Worm (Caenorhabditis elegans) whole organism, young adult: ENCODE results near the gene F55A11.11.

Source experiments
- B0261.1 ChIP-seq: sonication (generic microtip); optimal IDR thresholded peaks from 2 replicates; lab custom pipeline; 2016; ENCODE audit warnings: mild to moderate bottlenecking, missing genetic modification characterization, moderate library complexity, missing compliant biosample characterization
- C06A6.2 ChIP-seq: fragments of 200-800 bp; sonication (Bioruptor generic); conservative IDR thresholded peaks from 2 replicates; pipeline ENCODE4 v1.3.6; 2022; ENCODE audit warnings: missing genetic modification characterization, missing compliant biosample characterization
- F33H1.4 ChIP-seq: fragments of 200-800 bp; sonication (Bioruptor generic); IDR thresholded peaks from 2 replicates; pipeline ENCODE4 v1.3.6; 2022; ENCODE audit warnings: missing genetic modification reagents, missing genetic modification characterization, missing compliant biosample characterization
- F37B4.10 ChIP-seq: fragments of 200-800 bp; sonication (Bioruptor generic); IDR thresholded peaks from 2 replicates; pipeline ENCODE4 v1.3.6; 2022; ENCODE audit warnings: missing genetic modification characterization, missing compliant biosample characterization
- F52B5.7 ChIP-seq: sonication (generic microtip); optimal IDR thresholded peaks from 2 replicates; lab custom pipeline; 2016; ENCODE audit warnings: mild to moderate bottlenecking, missing genetic modification characterization, missing compliant biosample characterization
- K11D2.4 ChIP-seq: fragments of 200-800 bp; sonication (Bioruptor generic); IDR thresholded peaks from 2 replicates; pipeline ENCODE4 v1.3.6; 2022; ENCODE audit warnings: missing genetic modification reagents, missing genetic modification characterization, missing compliant biosample characterization
- K12H6.12 ChIP-seq: fragments of 200-800 bp; sonication (Bioruptor generic); optimal IDR thresholded peaks from 2 replicates; lab custom pipeline; 2018; ENCODE audit warnings: mild to moderate bottlenecking, missing genetic modification characterization, missing compliant biosample characterization
- Y53F4B.3 ChIP-seq: fragments of 200-800 bp; sonication (Bioruptor generic); IDR thresholded peaks from 2 replicates; pipeline ENCODE4 v1.3.6; 2022; ENCODE audit warnings: missing genetic modification reagents, missing genetic modification characterization, missing compliant biosample characterization
- Y53G8AR.9 ChIP-seq: fragments of 200-800 bp; sonication (Bioruptor generic); conservative IDR thresholded peaks from 2 replicates; pipeline ENCODE4 v1.3.6; 2022; ENCODE audit warnings: missing genetic modification reagents, missing genetic modification characterization, missing compliant biosample characterization
- Y67H2A.10 ChIP-seq: fragments of 200-800 bp; sonication (Bioruptor generic); conservative IDR thresholded peaks from 2 replicates; pipeline ENCODE4 v1.3.6; 2022; ENCODE audit warnings: missing genetic modification reagents, missing genetic modification characterization, missing compliant biosample characterization
- ZK185.1 ChIP-seq: sonication (generic microtip); optimal IDR thresholded peaks from 2 replicates; lab custom pipeline; 2016; ENCODE audit warnings: mild to moderate bottlenecking, missing genetic modification characterization, missing compliant biosample characterization; ENCODE audit not compliant: poor library complexity, severe bottlenecking
- aptf-3 ChIP-seq: fragments of 200-800 bp; sonication (Bioruptor generic); IDR thresholded peaks from 2 replicates; pipeline ENCODE4 v1.3.6; 2022; ENCODE audit warnings: missing genetic modification characterization, missing compliant biosample characterization
- attf-3 ChIP-seq: fragments of 200-800 bp; sonication (Bioruptor generic); conservative IDR thresholded peaks from 2 replicates; pipeline ENCODE4 v1.3.6; 2022; ENCODE audit warnings: missing genetic modification reagents, missing genetic modification characterization, missing compliant biosample characterization
- cebp-2 ChIP-seq: fragments of 200-800 bp; sonication (Bioruptor generic); IDR thresholded peaks from 2 replicates; pipeline ENCODE4 v1.3.6; 2022; ENCODE audit warnings: missing genetic modification characterization, missing compliant biosample characterization
- ceh-91 ChIP-seq: fragments of 200-800 bp; sonication (Bioruptor generic); IDR thresholded peaks from 2 replicates; pipeline ENCODE4 v1.3.6; 2022; ENCODE audit warnings: missing genetic modification reagents, missing genetic modification characterization, missing compliant biosample characterization
- dpff-1 ChIP-seq: sonication (generic microtip); optimal IDR thresholded peaks from 2 replicates; lab custom pipeline; 2017; ENCODE audit warnings: mild to moderate bottlenecking, missing genetic modification characterization, missing compliant biosample characterization
- efl-1 ChIP-seq: fragments of 150-350 bp; optimal IDR thresholded peaks from 2 replicates; lab custom pipeline; 2014; ENCODE audit warnings: missing biosample characterization, missing genetic modification reagents, missing genetic modification characterization
- egl-18 ChIP-seq: fragments of 200-800 bp; sonication (Bioruptor generic); IDR thresholded peaks from 2 replicates; pipeline ENCODE4 v1.3.6; 2022; ENCODE audit warnings: missing genetic modification reagents, missing genetic modification characterization, missing compliant biosample characterization
- ekl-4 ChIP-seq: fragments of 200-800 bp; sonication (Bioruptor generic); IDR thresholded peaks from 2 replicates; pipeline ENCODE4 v1.3.6; 2022; ENCODE audit warnings: missing genetic modification reagents, missing genetic modification characterization, missing compliant biosample characterization
- fkh-3 ChIP-seq: sonication (generic microtip); optimal IDR thresholded peaks from 2 replicates; lab custom pipeline; 2016; ENCODE audit warnings: mild to moderate bottlenecking, missing genetic modification characterization, missing compliant biosample characterization
- gei-17 ChIP-seq: fragments of 200-800 bp; sonication (Bioruptor generic); optimal IDR thresholded peaks from 2 replicates; lab custom pipeline; 2018; ENCODE audit warnings: mild to moderate bottlenecking, missing genetic modification characterization, missing compliant biosample characterization
- hmg-1.2 ChIP-seq: fragments of 200-800 bp; sonication (Bioruptor generic); IDR thresholded peaks from 2 replicates; pipeline ENCODE4 v1.3.6; 2022; ENCODE audit warnings: missing genetic modification reagents, missing genetic modification characterization, missing compliant biosample characterization
- hmg-20 ChIP-seq: fragments of 200-800 bp; sonication (Bioruptor generic); IDR thresholded peaks from 2 replicates; pipeline ENCODE4 v1.3.6; 2022; ENCODE audit warnings: missing genetic modification reagents, missing genetic modification characterization, missing compliant biosample characterization
- lag-1 ChIP-seq: fragments of 200-800 bp; sonication (Bioruptor generic); IDR thresholded peaks from 2 replicates; pipeline ENCODE4 v1.3.6; 2022; ENCODE audit warnings: missing genetic modification reagents, missing genetic modification characterization, missing compliant biosample characterization
- lin-26 ChIP-seq: fragments of 200-800 bp; sonication (Bioruptor generic); IDR thresholded peaks from 2 replicates; pipeline ENCODE4 v1.3.6; 2022; ENCODE audit warnings: missing genetic modification reagents, missing genetic modification characterization, missing compliant biosample characterization
- lin-35 ChIP-seq, 3 experiments: fragments of 150-350 bp in 2 of 3; sonication (generic microtip) in 1 of 3; optimal IDR thresholded peaks; 2 replicates each; lab custom pipeline; 2014 to 2018; ENCODE audit warnings: missing biosample characterization in 3 of 3, missing genetic modification characterization in 3 of 3, missing genetic modification reagents in 3 of 3
- madf-3 ChIP-seq: fragments of 200-800 bp; sonication (Bioruptor generic); IDR thresholded peaks from 2 replicates; pipeline ENCODE4 v1.3.6; 2022; ENCODE audit warnings: missing genetic modification reagents, missing genetic modification characterization, missing compliant biosample characterization
- madf-6 ChIP-seq: fragments of 200-800 bp; sonication (Bioruptor generic); IDR thresholded peaks from 2 replicates; pipeline ENCODE4 v1.3.6; 2022; ENCODE audit warnings: missing genetic modification reagents, missing genetic modification characterization, missing compliant biosample characterization
- mcd-1 ChIP-seq: fragments of 200-800 bp; sonication (Bioruptor generic); IDR thresholded peaks from 2 replicates; pipeline ENCODE4 v1.3.6; 2022; ENCODE audit warnings: missing genetic modification reagents, missing genetic modification characterization, missing compliant biosample characterization
- nfya-1 ChIP-seq: sonication (generic microtip); optimal IDR thresholded peaks from 2 replicates; lab custom pipeline; 2017; ENCODE audit warnings: antibody characterized with exemption, missing compliant biosample characterization, missing genetic modification characterization, borderline replicate concordance; ENCODE audit not compliant: insufficient read depth
- nfyb-1 ChIP-seq: fragments of 200-800 bp; sonication (Bioruptor generic); IDR thresholded peaks from 2 replicates; pipeline ENCODE4 v1.3.6; 2022; ENCODE audit warnings: missing genetic modification reagents, missing genetic modification characterization, missing compliant biosample characterization
- nhr-120 ChIP-seq: fragments of 200-800 bp; sonication (Bioruptor generic); IDR thresholded peaks from 2 replicates; pipeline ENCODE4 v1.3.6; 2022; ENCODE audit warnings: missing genetic modification characterization, missing compliant biosample characterization
- rec-8 ChIP-seq, 2 experiments: sonication (generic microtip); optimal IDR thresholded peaks; 2 replicates each; lab custom pipeline; 2016; ENCODE audit warnings: mild to moderate bottlenecking in 2 of 2, missing genetic modification characterization in 2 of 2, missing genetic modification reagents in 2 of 2, missing genotype in 2 of 2, missing biosample characterization in 1 of 2, missing compliant biosample characterization in 1 of 2, moderate library complexity in 1 of 2
- somi-1 ChIP-seq: fragments of 200-800 bp; sonication (Bioruptor generic); optimal IDR thresholded peaks from 2 replicates; lab custom pipeline; 2018; ENCODE audit warnings: mild to moderate bottlenecking, missing genetic modification characterization, missing compliant biosample characterization
- tbp1 ChIP-seq: fragments of 200-800 bp; sonication (Bioruptor generic); optimal IDR thresholded peaks from 2 replicates; lab custom pipeline; 2018; ENCODE audit warnings: mild to moderate bottlenecking, missing genetic modification characterization, missing compliant biosample characterization
- ztf-3 ChIP-seq: fragments of 200-800 bp; sonication (Bioruptor generic); optimal IDR thresholded peaks from 2 replicates; lab custom pipeline; 2018; ENCODE audit warnings: mild to moderate bottlenecking, missing genetic modification characterization, missing compliant biosample characterization

The F55A11.11 gene

DNA sequence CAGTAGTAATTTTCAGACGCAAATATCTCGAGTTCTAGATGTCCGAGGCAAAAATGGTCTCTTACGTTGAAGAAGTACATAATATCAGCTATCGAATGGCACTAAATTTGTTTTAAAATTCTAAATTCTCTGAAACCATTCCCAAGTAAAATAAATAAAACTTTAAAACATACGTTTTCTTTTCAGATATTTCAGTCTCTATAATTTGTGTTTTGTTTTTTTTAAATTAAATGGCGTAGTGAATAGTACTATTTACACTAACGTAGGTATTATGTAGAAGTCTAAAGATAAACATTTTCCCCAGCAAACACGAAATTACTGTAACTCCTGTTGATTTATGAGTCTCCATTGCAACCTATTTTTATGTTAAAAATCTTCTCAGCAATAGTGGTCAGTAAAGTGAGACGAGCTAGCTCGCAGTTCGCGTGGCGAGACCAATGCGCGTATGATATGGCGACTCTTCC, 34.3 kb downstream of the F55A11.11 start (continued):
- TF ChIP-seq attf-3 (GFP tag; lab: Robert Waterston, UW) (no peak), rec-8 (tag; optimal IDR thresholded peaks at IDR 0.05; lab: Kevin White, UChicago) (no peak), F52B5.7 (tag; lab: Kevin White, UChicago) (no peak), aptf-3 (GFP tag; lab: Robert Waterston, UW) (no peak), efl-1 (GFP tag; lab: Kevin White, UChicago) (no peak), somi-1 (GFP tag; lab: Kevin White, UChicago) (no peak), lin-26 (peak; percentile 69; the same call in 1 of the 2 replicates), madf-3 (GFP tag; lab: Robert Waterston, UW) (no peak), K12H6.12 (tag; lab: Kevin White, UChicago) (no peak), dpff-1 (tag; lab: Kevin White, UChicago) (no peak), Y53G8AR.9 (GFP tag; lab: Robert Waterston, UW) (peak; percentile 91), ceh-91 (GFP tag; lab: Robert Waterston, UW) (no peak)

DNA sequence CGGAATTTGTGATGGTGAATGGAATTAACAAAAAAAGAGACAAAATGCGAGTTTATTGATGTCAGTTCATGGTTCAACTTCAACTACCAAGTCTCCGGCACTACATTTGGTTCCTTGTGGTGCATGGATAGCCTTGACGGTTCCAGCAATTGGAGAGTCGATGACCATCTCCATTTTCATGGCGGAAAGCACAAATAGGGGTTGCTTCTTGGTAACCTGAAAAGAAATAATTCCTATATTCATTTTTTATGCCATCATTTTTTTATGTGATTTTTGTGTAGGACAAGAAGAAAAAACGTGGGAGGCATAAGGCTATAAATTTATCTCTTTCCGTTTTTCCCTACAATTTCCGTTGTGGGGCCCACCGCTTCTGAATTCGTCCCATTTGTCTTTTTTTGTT, 35.1 kb downstream of the F55A11.11 start:
- no peak for TF ChIP-seq cebp-2
- no peak for TF ChIP-seq fkh-3 (tag; lab: Kevin White, UChicago)
- TF ChIP-seq nfya-1 (tag; lab: Kevin White, UChicago) = no peak
- 0 out of 2 replicates have a peak, but pooled peaks have one; percentile 10 for TF ChIP-seq C06A6.2 (GFP tag; lab: Robert Waterston, UW)
- no peak for TF ChIP-seq gei-17
- 0 out of 2 replicates have a peak, but pooled peaks have one; percentile 3 for TF ChIP-seq hmg-1.2 (GFP tag; lab: Robert Waterston, UW)
- TF ChIP-seq F33H1.4 (GFP tag; lab: Robert Waterston, UW) = no peak
- TF ChIP-seq K11D2.4 (GFP tag; lab: Robert Waterston, UW) = no peak
- no peak for TF ChIP-seq egl-18
- TF ChIP-seq aptf-3 (GFP tag; lab: Robert Waterston, UW) = no peak
- no peak for TF ChIP-seq nhr-120 (GFP tag; lab: Robert Waterston, UW)
- TF ChIP-seq Y53F4B.3 (GFP tag; lab: Robert Waterston, UW) = no peak
- TF ChIP-seq tbp1 (GFP tag; lab: Kevin White, UChicago) = no peak
- no peak for TF ChIP-seq hmg-20 (GFP tag; lab: Robert Waterston, UW)
- TF ChIP-seq Y53G8AR.9 (GFP tag; lab: Robert Waterston, UW) = 0 out of 2 replicates have a peak, but pooled peaks have one; percentile 40
- peak; percentile 37; the same call in 1 of the 2 replicates for TF ChIP-seq ekl-4 (GFP tag; lab: Robert Waterston, UW)
- TF ChIP-seq ZK185.1 = no peak
- no peak for TF ChIP-seq somi-1 (GFP tag; lab: Kevin White, UChicago)
- no peak for TF ChIP-seq efl-1 (GFP tag; lab: Kevin White, UChicago)
- no peak for TF ChIP-seq mcd-1
- no peak for TF ChIP-seq ztf-3
- no peak for TF ChIP-seq rec-8 (tag; optimal IDR thresholded peaks at IDR 0.05; lab: Kevin White, UChicago)
- peak; percentile 50 for TF ChIP-seq nfyb-1 (GFP tag; lab: Robert Waterston, UW)
- no peak for TF ChIP-seq F37B4.10 (GFP tag; lab: Robert Waterston, UW)

DNA sequence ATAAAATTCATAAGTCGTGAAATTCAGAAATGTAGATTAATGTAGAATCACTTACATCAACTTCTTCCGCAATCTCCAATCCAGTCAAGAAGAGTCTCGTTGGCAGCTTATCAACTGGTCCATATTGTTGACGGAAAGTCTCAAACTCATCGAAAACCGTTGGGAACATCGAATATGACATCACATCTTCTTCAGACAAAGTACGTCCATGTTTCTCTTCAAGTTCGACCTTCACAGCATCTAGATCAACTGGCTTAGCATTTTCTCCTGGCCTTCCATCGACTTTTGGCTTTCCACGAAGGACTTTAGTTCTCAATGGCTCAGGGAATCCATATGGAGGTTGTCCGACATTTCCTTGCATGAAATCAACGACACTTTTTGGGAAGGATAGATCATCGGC, 35.8 kb downstream of the F55A11.11 start:
- TF ChIP-seq lag-1 (GFP tag; lab: Robert Waterston, UW) (no peak), ZK185.1 (no peak), B0261.1 (tag; lab: Kevin White, UChicago) (no peak), nfyb-1 (GFP tag; lab: Robert Waterston, UW) (peak; percentile 24; the same call in 1 of the 2 replicates), Y67H2A.10 (GFP tag; lab: Robert Waterston, UW) (no peak), lin-35 (GFP tag; optimal IDR thresholded peaks at IDR 0.05; lab: Kevin White, UChicago) (peak in 1 of 3 experiments; percentile 18), madf-6 (GFP tag; lab: Robert Waterston, UW) (no peak), somi-1 (GFP tag; lab: Kevin White, UChicago) (no peak), hmg-1.2 (GFP tag; lab: Robert Waterston, UW) (peak; percentile 19; the same call in 1 of the 2 replicates)
